Fruit fly (Drosophila melanogaster): ENCODE measurements around the gene CG11226.

CG11226 gene

dm6 chr3L:22822544-22823175 is 14.2 kb upstream of the CG11226 start (continued):
- TF ChIP-seq CG8119 (GFP tag; IDR thresholded peaks at IDR 0.05) = peak; percentile 96
- TF ChIP-seq CG10631 (GFP tag; optimal IDR thresholded peaks at IDR 0.05) = no peak
- TF ChIP-seq CG8319 (GFP tag; optimal IDR thresholded peaks at IDR 0.05) = peak; percentile 58
- peak; percentile 93 for TF ChIP-seq CG15336 (GFP tag; IDR thresholded peaks at IDR 0.05)
- peak; percentile 74 for TF ChIP-seq OdsH (GFP tag; optimal IDR thresholded peaks at IDR 0.05)
- peak; percentile 40 for TF ChIP-seq acj6 (GFP tag; optimal IDR thresholded peaks at IDR 0.05)
- peak; percentile 73 for TF ChIP-seq CG11294 (GFP tag; IDR thresholded peaks at IDR 0.05)
- peak; percentile 68 for TF ChIP-seq fd85E (GFP tag; optimal IDR thresholded peaks at IDR 0.05)
- peak; percentile 98 for TF ChIP-seq vri (GFP tag; optimal IDR thresholded peaks at IDR 0.05)
- TF ChIP-seq Smox (GFP tag; optimal IDR thresholded peaks at IDR 0.05) = peak; percentile 59
- peak; percentile 85 for TF ChIP-seq fkh (GFP tag; optimal IDR thresholded peaks at IDR 0.05)
- TF ChIP-seq CG6792 (GFP tag; optimal IDR thresholded peaks at IDR 0.05) = peak; percentile 55
- TF ChIP-seq ss (GFP tag; optimal IDR thresholded peaks at IDR 0.05) = peak; percentile 96 to 98
- peak; percentile 43 for TF ChIP-seq Eip75B (GFP tag; optimal IDR thresholded peaks at IDR 0.05)
- TF ChIP-seq Hr39 (GFP tag; optimal IDR thresholded peaks at IDR 0.05) = no peak
- TF ChIP-seq pdm3 (GFP tag; optimal IDR thresholded peaks at IDR 0.05) = peak; percentile 67
- peak; percentile 78 for TF ChIP-seq Sox14 (GFP tag; optimal IDR thresholded peaks at IDR 0.05)
- peak; percentile 89 for TF ChIP-seq Eip78C (GFP tag)
- TF ChIP-seq CG11902 (GFP tag; optimal IDR thresholded peaks at IDR 0.05) = no peak
- peak; percentile 35 for TF ChIP-seq lz (GFP tag; optimal IDR thresholded peaks at IDR 0.05)
- peak; percentile 72 for TF ChIP-seq dsx (GFP tag; optimal IDR thresholded peaks at IDR 0.05; ENCODE audit: poor library complexity, severe bottlenecking)
- peak; percentile 76 for TF ChIP-seq CG8632 (GFP tag; optimal IDR thresholded peaks at IDR 0.05)
- peak; percentile 13 for TF ChIP-seq CG31627 (GFP tag; optimal IDR thresholded peaks at IDR 0.05)
- TF ChIP-seq cyc (GFP tag; optimal IDR thresholded peaks at IDR 0.05) = peak; percentile 26
- TF ChIP-seq Hr38 (GFP tag; optimal IDR thresholded peaks at IDR 0.05) = peak; percentile 36
- TF ChIP-seq CG6808 (GFP tag; optimal IDR thresholded peaks at IDR 0.05) = peak; percentile 94
- no peak for TF ChIP-seq Sox15 (GFP tag; optimal IDR thresholded peaks at IDR 0.05)

- TF ChIP-seq Hr4 (GFP tag; optimal IDR thresholded peaks at IDR 0.05) = no peak
- TF ChIP-seq Eip78C (GFP tag) = peak; percentile 2
- peak; percentile 18 for TF ChIP-seq vri (GFP tag; optimal IDR thresholded peaks at IDR 0.05)
- TF ChIP-seq eg (GFP tag; IDR thresholded peaks at IDR 0.05) = peak; percentile 55; the same call in 1 of the 3 replicates
- TF ChIP-seq Eip75B (GFP tag; optimal IDR thresholded peaks at IDR 0.05) = no peak
- TF ChIP-seq CG6163 (GFP tag; IDR thresholded peaks at IDR 0.05) = peak; percentile 7; the same call in 1 of the 3 replicates
Observed at dm6 chr3L:22823230-22823629, 13.6 kb upstream of the CG11226 start.

dm6 chr3L:22824668-22825192 is 12.1 kb upstream of the CG11226 start:
- 0 out of 3 replicates have a peak, but pooled peaks have one; percentile 48 for TF ChIP-seq CG8119 (GFP tag; IDR thresholded peaks at IDR 0.05)
- TF ChIP-seq Sox102F (GFP tag; optimal IDR thresholded peaks at IDR 0.05) = peak; percentile 69
- TF ChIP-seq fd85E (GFP tag; optimal IDR thresholded peaks at IDR 0.05) = peak; percentile 28
- peak; percentile 41 for TF ChIP-seq CG3919 (GFP tag; optimal IDR thresholded peaks at IDR 0.05)
- TF ChIP-seq CG11902 (GFP tag; optimal IDR thresholded peaks at IDR 0.05) = no peak
- TF ChIP-seq CG6163 (GFP tag; IDR thresholded peaks at IDR 0.05) = peak; percentile 74; the same call in 1 of the 3 replicates
- no peak for TF ChIP-seq CG3032 (tag; optimal IDR thresholded peaks at IDR 0.05)
- TF ChIP-seq pdm3 (GFP tag; optimal IDR thresholded peaks at IDR 0.05) = peak; percentile 12
- no peak for TF ChIP-seq Sox15 (GFP tag; optimal IDR thresholded peaks at IDR 0.05)
- no peak for TF ChIP-seq Eip93F (GFP tag; optimal IDR thresholded peaks at IDR 0.05)
- peak; percentile 22 for TF ChIP-seq Sox14 (GFP tag; optimal IDR thresholded peaks at IDR 0.05)
- TF ChIP-seq CG34406 (GFP tag; optimal IDR thresholded peaks at IDR 0.05) = peak; percentile 8
- TF ChIP-seq CG6854 (GFP tag; optimal IDR thresholded peaks at IDR 0.05) = peak; percentile 60
- TF ChIP-seq Ets96B (tag; optimal IDR thresholded peaks at IDR 0.05) = peak; percentile 27
- peak; percentile 34 for TF ChIP-seq CG6276 (GFP tag; optimal IDR thresholded peaks at IDR 0.05)
- peak; percentile 25 for TF ChIP-seq fkh (GFP tag; optimal IDR thresholded peaks at IDR 0.05)
- no peak for TF ChIP-seq Hr39 (GFP tag; optimal IDR thresholded peaks at IDR 0.05)
- TF ChIP-seq lz (GFP tag; optimal IDR thresholded peaks at IDR 0.05) = no peak
- peak; percentile 58 for TF ChIP-seq net (GFP tag; optimal IDR thresholded peaks at IDR 0.05)
- peak; percentile 21 for TF ChIP-seq esn (GFP tag; optimal IDR thresholded peaks at IDR 0.05)
- no peak for TF ChIP-seq Ets21C (GFP tag; optimal IDR thresholded peaks at IDR 0.05)
- TF ChIP-seq vri (GFP tag; optimal IDR thresholded peaks at IDR 0.05) = peak; percentile 91
- TF ChIP-seq Blimp-1 (GFP tag; optimal IDR thresholded peaks at IDR 0.05) = peak; percentile 0
- no peak for TF ChIP-seq Hr38 (GFP tag; optimal IDR thresholded peaks at IDR 0.05)
- no peak for TF ChIP-seq spab (GFP tag; optimal IDR thresholded peaks at IDR 0.05)
- TF ChIP-seq CG6808 (GFP tag; optimal IDR thresholded peaks at IDR 0.05) = peak; percentile 22
- TF ChIP-seq Met (GFP tag; optimal IDR thresholded peaks at IDR 0.05) = peak; percentile 41
- peak; percentile 70 for TF ChIP-seq CG16779 (tag; optimal IDR thresholded peaks at IDR 0.05)

Data from whole organism, prepupa.